Worm (Caenorhabditis elegans) whole organism, L1 larva: ENCODE measurements around the gene H14A12.3.

Experiments used
- blmp-1 ChIP-seq: fragments of 150-350 bp; optimal IDR thresholded peaks from 2 replicates; lab custom pipeline; 2014; ENCODE audit warnings: missing biosample characterization, missing genetic modification characterization
- ceh-8 ChIP-seq: fragments of 200-800 bp; sonication (Bioruptor generic); optimal IDR thresholded peaks from 2 replicates; lab custom pipeline; 2018; ENCODE audit warnings: mild to moderate bottlenecking, missing genetic modification characterization, moderate library complexity, missing compliant biosample characterization
- ceh-88 ChIP-seq: fragments of 200-800 bp; sonication (Bioruptor generic); IDR thresholded peaks from 2 replicates; pipeline ENCODE4 v1.3.6; 2022; ENCODE audit warnings: missing genetic modification characterization, missing compliant biosample characterization
- egl-27 ChIP-seq, 2 experiments: fragments of 150-350 bp in 1 of 2; sonication (generic microtip); optimal IDR thresholded peaks; 3 replicates each; lab custom pipeline; 2017 to 2018; ENCODE audit warnings: missing biosample characterization in 2 of 2, missing genetic modification characterization in 2 of 2, missing genetic modification reagents in 2 of 2
- mef-2 ChIP-seq: fragments of 150-350 bp; optimal IDR thresholded peaks from 2 replicates; lab custom pipeline; 2014; ENCODE audit warnings: missing biosample characterization, missing genetic modification characterization
- tbx-2 ChIP-seq: sonication (generic microtip); optimal IDR thresholded peaks from 2 replicates; lab custom pipeline; 2016; ENCODE audit warnings: missing genetic modification characterization, missing compliant biosample characterization

H14A12.3 gene

ce11 chrIII:7506983-7507382 lies 43.4 kb downstream of the H14A12.3 start:
- TF ChIP-seq blmp-1 (peak; percentile 72), tbx-2 (tag; lab: Kevin White, UChicago) (no peak), egl-27 (tag; optimal IDR thresholded peaks at IDR 0.05; lab: Kevin White, UChicago) (no peak)

- no peak for TF ChIP-seq ceh-88 (GFP tag; lab: Robert Waterston, UW)
- TF ChIP-seq ceh-8 (GFP tag; lab: Kevin White, UChicago) = no peak
- TF ChIP-seq mef-2 = no peak
Measured at ce11 chrIII:7508128-7508635, 44.6 kb downstream of the H14A12.3 start, which contains the start of gene cls-1. Gene cls-1, plus strand, starts transcription at chrIII:7508178.
